Fruit fly (Drosophila melanogaster): ENCODE measurements around the gene CG46435.

The CG46435 gene

DNA sequence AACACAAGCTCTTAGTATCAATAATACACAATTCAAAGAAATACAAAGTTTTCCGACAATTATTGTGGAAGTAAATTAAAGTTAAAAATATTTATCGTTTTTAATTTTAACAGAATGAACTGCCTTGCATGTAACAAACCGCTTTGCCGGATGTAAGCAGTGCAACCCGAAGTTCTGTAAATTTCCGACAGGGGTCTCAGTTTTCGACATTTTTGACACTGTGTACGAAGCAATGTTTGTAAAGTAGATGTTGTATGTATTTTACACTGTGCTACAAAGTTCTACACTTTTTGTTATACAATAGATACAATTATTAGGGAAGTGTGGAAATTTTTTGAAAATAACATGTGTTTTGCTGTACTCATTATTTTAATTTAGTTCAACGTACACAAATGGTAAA lies 28.4 kb upstream of the CG46435 start (continued):
- TF ChIP-seq pita (GFP tag; optimal IDR thresholded peaks at IDR 0.05): peak; percentile 40
- TF ChIP-seq Mrtf (GFP tag; IDR thresholded peaks at IDR 0.05): peak; percentile 92
- peak; percentile 92 for TF ChIP-seq repo (GFP tag; optimal IDR thresholded peaks at IDR 0.05)
- peak; percentile 62 for TF ChIP-seq E2f2 (GFP tag; IDR thresholded peaks at IDR 0.05)
- TF ChIP-seq CG7556 (GFP tag; optimal IDR thresholded peaks at IDR 0.05): no peak
- peak in 1 of 2 experiments; percentile 50 for TF ChIP-seq crp (GFP tag; optimal IDR thresholded peaks at IDR 0.05)
- TF ChIP-seq Bdp1 (GFP tag; optimal IDR thresholded peaks at IDR 0.05): peak; percentile 68
- peak; percentile 75 for TF ChIP-seq chn (GFP tag; optimal IDR thresholded peaks at IDR 0.05)
- peak; percentile 60; the same call in 1 of the 2 replicates for TF ChIP-seq seq (GFP tag; IDR thresholded peaks at IDR 0.05)
- TF ChIP-seq HLH4C (GFP tag; IDR thresholded peaks at IDR 0.05; ENCODE audit: partially characterized antibody): peak; percentile 45; the same call in 1 of the 3 replicates
- TF ChIP-seq D (optimal IDR thresholded peaks at IDR 0.05): no peak
- peak; percentile 73 for TF ChIP-seq D (GFP tag; optimal IDR thresholded peaks at IDR 0.05)
- TF ChIP-seq CG15011 (GFP tag; optimal IDR thresholded peaks at IDR 0.05): peak; percentile 70
- TF ChIP-seq CG9727 (GFP tag; optimal IDR thresholded peaks at IDR 0.05): peak; percentile 88
- peak; percentile 84 for TF ChIP-seq CG31224 (GFP tag; IDR thresholded peaks at IDR 0.05)
- TF ChIP-seq ind (GFP tag; optimal IDR thresholded peaks at IDR 0.05): peak; percentile 87
- no peak for TF ChIP-seq prd (optimal IDR thresholded peaks at IDR 0.05)
- TF ChIP-seq prd (GFP tag; IDR thresholded peaks at IDR 0.05): peak; percentile 89
- peak; percentile 83 for TF ChIP-seq fd102C (GFP tag; optimal IDR thresholded peaks at IDR 0.05)
- peak; percentile 78 for TF ChIP-seq peb (GFP tag; IDR thresholded peaks at IDR 0.05)
- peak; percentile 85 for TF ChIP-seq btn (GFP tag; optimal IDR thresholded peaks at IDR 0.05)
- TF ChIP-seq CG4730 (GFP tag; IDR thresholded peaks at IDR 0.05): peak; percentile 95
- peak; percentile 92 for TF ChIP-seq ham (GFP tag; IDR thresholded peaks at IDR 0.05)
- TF ChIP-seq CG4360 (GFP tag; IDR thresholded peaks at IDR 0.05): no peak
- TF ChIP-seq Stat92E (GFP tag; optimal IDR thresholded peaks at IDR 0.05): no peak
- TF ChIP-seq gfzf (GFP tag; optimal IDR thresholded peaks at IDR 0.05): peak; percentile 21
- no peak for TF ChIP-seq lola (GFP tag; optimal IDR thresholded peaks at IDR 0.05)
- TF ChIP-seq Optix (GFP tag; IDR thresholded peaks at IDR 0.05): peak; percentile 90
- peak; percentile 80 for TF ChIP-seq CG11504 (tag; optimal IDR thresholded peaks at IDR 0.05)
- TF ChIP-seq lmd (GFP tag; IDR thresholded peaks at IDR 0.05): peak; percentile 91
- peak; percentile 85 for TF ChIP-seq HmgZ (tag; optimal IDR thresholded peaks at IDR 0.05)
- TF ChIP-seq CG5180 (GFP tag; optimal IDR thresholded peaks at IDR 0.05): peak; percentile 67
- TF ChIP-seq wdn (GFP tag; IDR thresholded peaks at IDR 0.05): peak; percentile 87
- TF ChIP-seq pros (GFP tag; optimal IDR thresholded peaks at IDR 0.05): no peak
- no peak for TF ChIP-seq zf30C (GFP tag; optimal IDR thresholded peaks at IDR 0.05)
- peak; percentile 95 for TF ChIP-seq p53 (GFP tag; optimal IDR thresholded peaks at IDR 0.05)
- TF ChIP-seq CG15696 (tag; optimal IDR thresholded peaks at IDR 0.05): peak; percentile 75
- peak; percentile 80 for TF ChIP-seq CG17359 (tag; optimal IDR thresholded peaks at IDR 0.05)
- no peak for TF ChIP-seq CG9797 (GFP tag; optimal IDR thresholded peaks at IDR 0.05)
- TF ChIP-seq da (GFP tag; optimal IDR thresholded peaks at IDR 0.05): peak; percentile 74
- 0 out of 3 replicates have a peak, but pooled peaks have one; percentile 55 for TF ChIP-seq z (GFP tag; IDR thresholded peaks at IDR 0.05)
- peak; percentile 28 for TF ChIP-seq odd (GFP tag; optimal IDR thresholded peaks at IDR 0.05)
- TF ChIP-seq phol (tag; optimal IDR thresholded peaks at IDR 0.05): peak; percentile 90
- TF ChIP-seq Ssrp (tag; optimal IDR thresholded peaks at IDR 0.05): peak; percentile 71
- peak; percentile 50 for TF ChIP-seq sim (GFP tag; IDR thresholded peaks at IDR 0.05)
- TF ChIP-seq NK7.1 (GFP tag; optimal IDR thresholded peaks at IDR 0.05): peak; percentile 84
- peak; percentile 79 for TF ChIP-seq Atf3 (GFP tag; optimal IDR thresholded peaks at IDR 0.05)
- peak; percentile 84 for TF ChIP-seq B-H1 (GFP tag; IDR thresholded peaks at IDR 0.05)
- peak; percentile 75; the same call in 1 of the 2 replicates for TF ChIP-seq CG42726 (GFP tag; IDR thresholded peaks at IDR 0.05; ENCODE audit: partially characterized antibody)
- peak; percentile 87 for TF ChIP-seq CG4854 (GFP tag; optimal IDR thresholded peaks at IDR 0.05)
- TF ChIP-seq chif (GFP tag; optimal IDR thresholded peaks at IDR 0.05): peak; percentile 85 to 94

All from whole organism, embryonic.